Worm (Caenorhabditis elegans) whole organism, young adult: ENCODE results near the gene pqn-41.
A peak's percentile ranks its signal among the peaks of the same experiment; 100 is the strongest.

Experiments
- B0019.2 ChIP-seq: fragments of 200-800 bp; sonication (Bioruptor generic); conservative IDR thresholded peaks from 2 replicates; pipeline ENCODE4 v1.3.6; 2022; ENCODE audit warnings: missing genetic modification reagents, missing genetic modification characterization, missing compliant biosample characterization
- B0261.1 ChIP-seq: sonication (generic microtip); optimal IDR thresholded peaks from 2 replicates; lab custom pipeline; 2016; ENCODE audit warnings: mild to moderate bottlenecking, missing genetic modification characterization, moderate library complexity, missing compliant biosample characterization
- B0336.3 ChIP-seq: fragments of 200-800 bp; sonication (Bioruptor generic); IDR thresholded peaks from 2 replicates; pipeline ENCODE4 v1.3.6; 2022; ENCODE audit warnings: missing genetic modification characterization, missing compliant biosample characterization
- C06A6.2 ChIP-seq: fragments of 200-800 bp; sonication (Bioruptor generic); conservative IDR thresholded peaks from 2 replicates; pipeline ENCODE4 v1.3.6; 2022; ENCODE audit warnings: missing genetic modification characterization, missing compliant biosample characterization
- C17E4.6 ChIP-seq: fragments of 200-800 bp; sonication (Bioruptor generic); IDR thresholded peaks from 2 replicates; pipeline ENCODE4 v1.3.6; 2022; ENCODE audit warnings: missing genetic modification reagents, missing genetic modification characterization, missing compliant biosample characterization
- F33H1.4 ChIP-seq: fragments of 200-800 bp; sonication (Bioruptor generic); IDR thresholded peaks from 2 replicates; pipeline ENCODE4 v1.3.6; 2022; ENCODE audit warnings: missing genetic modification reagents, missing genetic modification characterization, missing compliant biosample characterization
- F57A8.1 ChIP-seq: fragments of 200-800 bp; sonication (Bioruptor generic); optimal IDR thresholded peaks from 2 replicates; lab custom pipeline; 2018; ENCODE audit warnings: mild to moderate bottlenecking, missing genetic modification characterization, moderate library complexity, missing compliant biosample characterization
- K11D2.4 ChIP-seq: fragments of 200-800 bp; sonication (Bioruptor generic); IDR thresholded peaks from 2 replicates; pipeline ENCODE4 v1.3.6; 2022; ENCODE audit warnings: missing genetic modification reagents, missing genetic modification characterization, missing compliant biosample characterization
- Y53F4B.3 ChIP-seq: fragments of 200-800 bp; sonication (Bioruptor generic); IDR thresholded peaks from 2 replicates; pipeline ENCODE4 v1.3.6; 2022; ENCODE audit warnings: missing genetic modification reagents, missing genetic modification characterization, missing compliant biosample characterization
- Y53G8AR.9 ChIP-seq: fragments of 200-800 bp; sonication (Bioruptor generic); conservative IDR thresholded peaks from 2 replicates; pipeline ENCODE4 v1.3.6; 2022; ENCODE audit warnings: missing genetic modification reagents, missing genetic modification characterization, missing compliant biosample characterization
- Y79H2A.3 ChIP-seq: fragments of 200-800 bp; sonication (Bioruptor generic); conservative IDR thresholded peaks from 2 replicates; pipeline ENCODE4 v1.3.6; 2022; ENCODE audit warnings: missing genetic modification reagents, missing genetic modification characterization, missing compliant biosample characterization
- ama-1 ChIP-seq, 3 experiments: fragments of 150-350 bp in 1 of 3; sonication (generic microtip) in 2 of 3; optimal IDR thresholded peaks; 2 replicates each; lab custom pipeline; 2014 to 2018; ENCODE audit warnings: missing biosample characterization in 2 of 3, missing genetic modification characterization in 2 of 3, missing genetic modification reagents in 2 of 3
- aptf-3 ChIP-seq: fragments of 200-800 bp; sonication (Bioruptor generic); IDR thresholded peaks from 2 replicates; pipeline ENCODE4 v1.3.6; 2022; ENCODE audit warnings: missing genetic modification characterization, missing compliant biosample characterization
- attf-3 ChIP-seq: fragments of 200-800 bp; sonication (Bioruptor generic); conservative IDR thresholded peaks from 2 replicates; pipeline ENCODE4 v1.3.6; 2022; ENCODE audit warnings: missing genetic modification reagents, missing genetic modification characterization, missing compliant biosample characterization
- attf-6 ChIP-seq: fragments of 200-800 bp; sonication (Bioruptor generic); IDR thresholded peaks from 2 replicates; pipeline ENCODE4 v1.3.6; 2022; ENCODE audit warnings: missing genetic modification reagents, missing genetic modification characterization, missing compliant biosample characterization
- ceh-27 ChIP-seq: fragments of 200-800 bp; sonication (Bioruptor generic); optimal IDR thresholded peaks from 2 replicates; lab custom pipeline; 2018; ENCODE audit warnings: mild to moderate bottlenecking, missing genetic modification characterization, moderate library complexity, missing compliant biosample characterization
- ceh-40 ChIP-seq: fragments of 200-800 bp; sonication (Bioruptor generic); IDR thresholded peaks from 2 replicates; pipeline ENCODE4 v1.3.6; 2022; ENCODE audit warnings: missing genetic modification characterization, missing compliant biosample characterization
- ceh-58 ChIP-seq: fragments of 200-800 bp; sonication (Bioruptor generic); IDR thresholded peaks from 2 replicates; pipeline ENCODE4 v1.3.6; 2022; ENCODE audit warnings: missing genetic modification characterization, missing compliant biosample characterization
- ceh-91 ChIP-seq: fragments of 200-800 bp; sonication (Bioruptor generic); IDR thresholded peaks from 2 replicates; pipeline ENCODE4 v1.3.6; 2022; ENCODE audit warnings: missing genetic modification reagents, missing genetic modification characterization, missing compliant biosample characterization
- die-1 ChIP-seq: sonication (generic microtip); optimal IDR thresholded peaks from 2 replicates; lab custom pipeline; 2016; ENCODE audit warnings: missing genotype, mild to moderate bottlenecking, missing genetic modification characterization, missing compliant biosample characterization
- dpl-1 ChIP-seq: fragments of 150-350 bp; optimal IDR thresholded peaks from 2 replicates; lab custom pipeline; 2014; ENCODE audit warnings: missing biosample characterization, missing genetic modification reagents, missing genetic modification characterization
- efl-1 ChIP-seq: fragments of 150-350 bp; optimal IDR thresholded peaks from 2 replicates; lab custom pipeline; 2014; ENCODE audit warnings: missing biosample characterization, missing genetic modification reagents, missing genetic modification characterization
- fkh-3 ChIP-seq: sonication (generic microtip); optimal IDR thresholded peaks from 2 replicates; lab custom pipeline; 2016; ENCODE audit warnings: mild to moderate bottlenecking, missing genetic modification characterization, missing compliant biosample characterization
- gei-17 ChIP-seq: fragments of 200-800 bp; sonication (Bioruptor generic); optimal IDR thresholded peaks from 2 replicates; lab custom pipeline; 2018; ENCODE audit warnings: mild to moderate bottlenecking, missing genetic modification characterization, missing compliant biosample characterization
- him-1 ChIP-seq: sonication (generic microtip); optimal IDR thresholded peaks from 2 replicates; lab custom pipeline; 2016; ENCODE audit warnings: missing genotype, missing genetic modification reagents, missing genetic modification characterization, missing compliant biosample characterization
- hlh-12 ChIP-seq: sonication (generic microtip); optimal IDR thresholded peaks from 2 replicates; lab custom pipeline; 2016; ENCODE audit warnings: missing genetic modification characterization, missing compliant biosample characterization
- lag-1 ChIP-seq: fragments of 200-800 bp; sonication (Bioruptor generic); IDR thresholded peaks from 2 replicates; pipeline ENCODE4 v1.3.6; 2022; ENCODE audit warnings: missing genetic modification reagents, missing genetic modification characterization, missing compliant biosample characterization
- lin-26 ChIP-seq: fragments of 200-800 bp; sonication (Bioruptor generic); IDR thresholded peaks from 2 replicates; pipeline ENCODE4 v1.3.6; 2022; ENCODE audit warnings: missing genetic modification reagents, missing genetic modification characterization, missing compliant biosample characterization
- lin-54 ChIP-seq: fragments of 200-800 bp; sonication (Bioruptor generic); optimal IDR thresholded peaks from 2 replicates; lab custom pipeline; 2018; ENCODE audit warnings: mild to moderate bottlenecking, missing genetic modification characterization, missing compliant biosample characterization
- lsl-1 ChIP-seq: fragments of 200-800 bp; sonication (Bioruptor generic); optimal IDR thresholded peaks from 2 replicates; lab custom pipeline; 2018; ENCODE audit warnings: mild to moderate bottlenecking, missing genetic modification characterization, moderate library complexity, missing compliant biosample characterization
- lsy-27 ChIP-seq: sonication (generic microtip); optimal IDR thresholded peaks from 2 replicates; lab custom pipeline; 2017; ENCODE audit warnings: missing genetic modification characterization, mild to moderate bottlenecking, missing compliant biosample characterization, antibody characterized with exemption, missing genotype, borderline replicate concordance; ENCODE audit not compliant: insufficient read depth
- madf-6 ChIP-seq: fragments of 200-800 bp; sonication (Bioruptor generic); IDR thresholded peaks from 2 replicates; pipeline ENCODE4 v1.3.6; 2022; ENCODE audit warnings: missing genetic modification reagents, missing genetic modification characterization, missing compliant biosample characterization
- mes-4 ChIP-seq: sonication (generic microtip); optimal IDR thresholded peaks from 2 replicates; lab custom pipeline; 2016; ENCODE audit warnings: missing genotype, missing genetic modification characterization, missing compliant biosample characterization
- nhr-120 ChIP-seq: fragments of 200-800 bp; sonication (Bioruptor generic); IDR thresholded peaks from 2 replicates; pipeline ENCODE4 v1.3.6; 2022; ENCODE audit warnings: missing genetic modification characterization, missing compliant biosample characterization
- nhr-90 ChIP-seq: sonication (generic microtip); optimal IDR thresholded peaks from 2 replicates; lab custom pipeline; 2016; ENCODE audit warnings: missing genotype, mild to moderate bottlenecking, missing genetic modification characterization, missing compliant biosample characterization
- pha-4 ChIP-seq: fragments of 150-350 bp; sonication (generic microtip); optimal IDR thresholded peaks from 2 replicates; lab custom pipeline; 2014; ENCODE audit warnings: missing biosample characterization, missing genetic modification reagents, missing genetic modification characterization
- rec-8 ChIP-seq, 2 experiments: sonication (generic microtip); optimal IDR thresholded peaks; 2 replicates each; lab custom pipeline; 2016; ENCODE audit warnings: mild to moderate bottlenecking in 2 of 2, missing genetic modification characterization in 2 of 2, missing genetic modification reagents in 2 of 2, missing genotype in 2 of 2, missing biosample characterization in 1 of 2, missing compliant biosample characterization in 1 of 2, moderate library complexity in 1 of 2
- snpc-1.1 ChIP-seq: sonication (generic microtip); optimal IDR thresholded peaks from 2 replicates; lab custom pipeline; 2017; ENCODE audit warnings: missing genetic modification characterization, mild to moderate bottlenecking, missing compliant biosample characterization, antibody characterized with exemption, moderate library complexity, missing genotype, missing genetic modification reagents; ENCODE audit not compliant: insufficient read depth
- snpc-1.3 ChIP-seq: sonication (generic microtip); optimal IDR thresholded peaks from 2 replicates; lab custom pipeline; 2017; ENCODE audit warnings: missing genetic modification characterization, mild to moderate bottlenecking, missing compliant biosample characterization, antibody characterized with exemption, moderate library complexity, missing genotype, missing genetic modification reagents; ENCODE audit not compliant: insufficient read depth
- snpc-3.4 ChIP-seq: sonication (generic microtip); optimal IDR thresholded peaks from 2 replicates; lab custom pipeline; 2017; ENCODE audit warnings: missing genetic modification characterization, mild to moderate bottlenecking, missing compliant biosample characterization, antibody characterized with exemption, moderate library complexity, missing genotype, missing genetic modification reagents
- unc-130 ChIP-seq: sonication (generic microtip); optimal IDR thresholded peaks from 2 replicates; lab custom pipeline; 2016; ENCODE audit warnings: missing genetic modification reagents, missing genetic modification characterization, missing compliant biosample characterization
- zfh-2 ChIP-seq: fragments of 200-800 bp; sonication (Bioruptor generic); conservative IDR thresholded peaks from 2 replicates; pipeline ENCODE4 v1.3.6; 2022; ENCODE audit warnings: missing genetic modification reagents, missing genetic modification characterization, missing compliant biosample characterization
- zim-3 ChIP-seq: sonication (generic microtip); optimal IDR thresholded peaks from 2 replicates; lab custom pipeline; 2017; ENCODE audit warnings: mild to moderate bottlenecking, missing genetic modification characterization, moderate library complexity, missing compliant biosample characterization
- ztf-18 ChIP-seq: sonication (generic microtip); optimal IDR thresholded peaks from 2 replicates; lab custom pipeline; 2016; ENCODE audit warnings: missing genotype, mild to moderate bottlenecking, missing genetic modification characterization, missing compliant biosample characterization
- ztf-26 ChIP-seq: sonication (generic microtip); optimal IDR thresholded peaks from 2 replicates; lab custom pipeline; 2017; ENCODE audit warnings: missing genetic modification characterization, missing compliant biosample characterization
- ztf-3 ChIP-seq: fragments of 200-800 bp; sonication (Bioruptor generic); optimal IDR thresholded peaks from 2 replicates; lab custom pipeline; 2018; ENCODE audit warnings: mild to moderate bottlenecking, missing genetic modification characterization, missing compliant biosample characterization

pqn-41 gene

DNA sequence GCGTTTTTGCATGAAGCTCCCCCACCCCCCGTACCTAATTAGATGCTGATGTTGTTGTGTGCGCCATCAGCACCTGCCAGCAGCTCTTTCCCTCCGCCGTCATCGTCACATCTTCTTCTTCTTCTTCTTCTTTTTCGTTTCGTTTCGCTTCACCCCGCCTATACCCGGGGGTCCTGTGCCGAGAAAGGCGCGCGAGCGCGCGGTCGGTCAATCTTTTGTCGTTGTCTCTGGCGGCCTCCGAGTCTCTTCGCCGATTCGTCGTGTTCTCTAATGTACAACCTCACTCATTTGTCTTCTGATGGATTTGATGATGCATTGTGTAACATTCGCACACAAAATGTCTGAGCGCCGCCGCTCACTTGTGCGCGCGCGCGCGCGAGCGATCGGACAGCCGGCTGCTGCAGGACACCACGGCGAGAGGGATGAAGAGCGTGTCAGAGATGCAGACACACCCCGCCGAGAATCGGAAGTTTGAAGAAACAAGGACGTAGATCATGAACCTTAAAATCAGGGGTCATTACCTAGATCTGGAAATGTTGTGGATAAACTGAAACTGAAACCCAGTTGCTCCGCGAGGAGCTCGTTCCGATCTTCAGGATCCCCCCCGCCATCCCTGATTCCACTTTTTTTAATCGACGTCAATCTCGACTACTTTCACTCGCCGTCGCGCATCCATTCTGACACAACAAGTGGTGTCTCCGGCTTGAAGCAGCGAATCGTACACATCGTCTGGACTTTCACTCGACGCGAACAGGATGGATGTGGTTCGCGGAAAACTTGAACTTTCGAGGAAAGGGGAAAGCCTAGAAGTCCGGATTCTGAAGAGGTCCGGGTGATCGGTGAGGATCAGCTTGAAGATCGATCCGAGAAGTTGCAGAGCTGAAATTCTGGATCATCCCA, 17.9 kb downstream of the pqn-41 start (continued):
- TF ChIP-seq ceh-40 (GFP tag; lab: Robert Waterston, UW), result no peak
- TF ChIP-seq rec-8 (tag; optimal IDR thresholded peaks at IDR 0.05; lab: Kevin White, UChicago), result no peak
- TF ChIP-seq lin-54 (GFP tag; lab: Kevin White, UChicago), result peak; percentile 36
- no peak for TF ChIP-seq fkh-3
- peak; percentile 30 for TF ChIP-seq dpl-1 (GFP tag; lab: Kevin White, UChicago)
- TF ChIP-seq Y53F4B.3 (GFP tag; lab: Robert Waterston, UW), result no peak
- TF ChIP-seq lsy-27 (tag; lab: Kevin White, UChicago), result no peak
- TF ChIP-seq B0261.1 (tag; lab: Kevin White, UChicago), result no peak
- TF ChIP-seq B0019.2 (GFP tag; lab: Robert Waterston, UW), result no peak
- TF ChIP-seq C17E4.6 (GFP tag; lab: Robert Waterston, UW), result no peak
- TF ChIP-seq Y53G8AR.9 (GFP tag; lab: Robert Waterston, UW), result no peak
- no peak for TF ChIP-seq snpc-1.1 (tag; lab: Kevin White, UChicago)
- TF ChIP-seq mes-4 (tag; lab: Kevin White, UChicago), result no peak
- no peak for TF ChIP-seq efl-1
- no peak for TF ChIP-seq ztf-18 (tag; lab: Kevin White, UChicago)
- no peak for TF ChIP-seq attf-6
- TF ChIP-seq attf-3, result 0 out of 2 replicates have a peak, but pooled peaks have one; percentile 48
- TF ChIP-seq hlh-12, result no peak
- TF ChIP-seq ceh-27 (GFP tag; lab: Kevin White, UChicago), result peak; percentile 93
- TF ChIP-seq ceh-91, result no peak
- TF ChIP-seq aptf-3, result no peak
- no peak for TF ChIP-seq Y79H2A.3 (GFP tag; lab: Robert Waterston, UW)
- peak; percentile 47; the same call in 1 of the 2 replicates for TF ChIP-seq madf-6 (GFP tag; lab: Robert Waterston, UW)
- peak; percentile 56 for TF ChIP-seq gei-17
- TF ChIP-seq snpc-3.4 (tag; lab: Kevin White, UChicago), result no peak
- no peak for TF ChIP-seq snpc-1.3 (tag; lab: Kevin White, UChicago)
- TF ChIP-seq pha-4, result no peak
- TF ChIP-seq lsl-1 (GFP tag; lab: Kevin White, UChicago), result no peak
- no peak for TF ChIP-seq ceh-58 (GFP tag; lab: Robert Waterston, UW)
- TF ChIP-seq lag-1 (GFP tag; lab: Robert Waterston, UW), result 0 out of 2 replicates have a peak, but pooled peaks have one; percentile 22
- no peak for TF ChIP-seq F33H1.4 (GFP tag; lab: Robert Waterston, UW)
- no peak for TF ChIP-seq him-1 (tag; lab: Kevin White, UChicago)
- peak; percentile 89 for TF ChIP-seq K11D2.4 (GFP tag; lab: Robert Waterston, UW)
- no peak for TF ChIP-seq unc-130 (GFP tag; lab: Kevin White, UChicago)
- no peak for TF ChIP-seq zim-3 (tag; lab: Kevin White, UChicago)
- peak; percentile 79 for TF ChIP-seq lin-26 (GFP tag; lab: Robert Waterston, UW)
- peak; percentile 76 for TF ChIP-seq ztf-3 (GFP tag; lab: Kevin White, UChicago)
- TF ChIP-seq ama-1 (optimal IDR thresholded peaks at IDR 0.05; lab: Kevin White, UChicago), result no peak
- no peak for TF ChIP-seq ama-1 (GFP tag; optimal IDR thresholded peaks at IDR 0.05; lab: Kevin White, UChicago)
- TF ChIP-seq F57A8.1 (GFP tag; lab: Kevin White, UChicago), result no peak
- no peak for TF ChIP-seq nhr-120 (GFP tag; lab: Robert Waterston, UW)
- TF ChIP-seq B0336.3 (GFP tag; lab: Robert Waterston, UW), result peak; percentile 72
- peak; percentile 83 for TF ChIP-seq C06A6.2 (GFP tag; lab: Robert Waterston, UW)
- no peak for TF ChIP-seq nhr-90 (tag; lab: Kevin White, UChicago)
- peak; percentile 49 for TF ChIP-seq die-1
- TF ChIP-seq ztf-26, result peak; percentile 91
- peak; percentile 99 for TF ChIP-seq zfh-2 (GFP tag; lab: Robert Waterston, UW)
